Worm (Caenorhabditis elegans): ENCODE results near the gene thoc-1.

ce11 chrII:682326-682725 is 19.6 kb upstream of the thoc-1 start, which contains the start of gene T02H6.7:
- TF ChIP-seq him-1 (tag; optimal IDR thresholded peaks at IDR 0.05) (no peak), dao-5 (tag; optimal IDR thresholded peaks at IDR 0.05) (no peak)
